Worm (Caenorhabditis elegans) whole organism, late embryonic: Measurements from ENCODE around the gene C27D9.1.
A peak's percentile ranks its signal among the peaks of the same experiment; 100 is the strongest.

Source experiments
- F13H6.1 ChIP-seq: sonication (generic microtip); optimal IDR thresholded peaks from 2 replicates; lab custom pipeline; 2016; ENCODE audit warnings: missing genetic modification characterization, missing compliant biosample characterization
- ceh-14 ChIP-seq: sonication (generic microtip); optimal IDR thresholded peaks from 2 replicates; lab custom pipeline; 2016; ENCODE audit warnings: missing genotype, missing genetic modification characterization, missing compliant biosample characterization
- ceh-19 ChIP-seq: fragments of 200-800 bp; sonication (Bioruptor generic); optimal IDR thresholded peaks from 2 replicates; lab custom pipeline; 2018; ENCODE audit warnings: mild to moderate bottlenecking, missing genetic modification characterization, missing compliant biosample characterization
- ceh-22 ChIP-seq: sonication (generic microtip); optimal IDR thresholded peaks from 2 replicates; lab custom pipeline; 2017; ENCODE audit warnings: missing biosample characterization, missing genetic modification characterization
- ceh-31 ChIP-seq: sonication (generic microtip); optimal IDR thresholded peaks from 2 replicates; lab custom pipeline; 2016; ENCODE audit warnings: missing genetic modification characterization, missing compliant biosample characterization
- ceh-45 ChIP-seq: fragments of 200-800 bp; sonication (Bioruptor generic); IDR thresholded peaks from 2 replicates; pipeline ENCODE4 v1.3.6; 2022; ENCODE audit warnings: missing genetic modification reagents, missing genetic modification characterization, missing compliant biosample characterization
- che-1 ChIP-seq: sonication (generic microtip); optimal IDR thresholded peaks from 2 replicates; lab custom pipeline; 2016; ENCODE audit warnings: mild to moderate bottlenecking, missing genetic modification characterization, missing compliant biosample characterization
- dmd-4 ChIP-seq: sonication (generic microtip); optimal IDR thresholded peaks from 2 replicates; lab custom pipeline; 2016; ENCODE audit warnings: borderline replicate concordance, missing genetic modification characterization, missing compliant biosample characterization
- dve-1 ChIP-seq: sonication (generic microtip); optimal IDR thresholded peaks from 2 replicates; lab custom pipeline; 2017; ENCODE audit warnings: antibody characterized with exemption, mild to moderate bottlenecking, missing genetic modification characterization, missing compliant biosample characterization
- elt-2 ChIP-seq: sonication (generic microtip); optimal IDR thresholded peaks from 2 replicates; lab custom pipeline; 2016; ENCODE audit warnings: missing genetic modification reagents, missing genetic modification characterization, missing compliant biosample characterization
- elt-4 ChIP-seq: sonication (generic microtip); optimal IDR thresholded peaks from 2 replicates; lab custom pipeline; 2016; ENCODE audit warnings: missing genetic modification characterization, missing compliant biosample characterization
- fax-1 ChIP-seq: sonication (generic microtip); optimal IDR thresholded peaks from 2 replicates; lab custom pipeline; 2016; ENCODE audit warnings: missing genotype, missing genetic modification characterization, missing compliant biosample characterization
- fkh-10 ChIP-seq: fragments of 150-350 bp; optimal IDR thresholded peaks from 2 replicates; lab custom pipeline; 2014; ENCODE audit warnings: missing biosample characterization, missing genetic modification reagents, missing genetic modification characterization
- hlh-13 ChIP-seq: fragments of 200-800 bp; sonication (Bioruptor generic); optimal IDR thresholded peaks from 2 replicates; lab custom pipeline; 2018; ENCODE audit warnings: mild to moderate bottlenecking, missing genetic modification characterization, missing compliant biosample characterization
- hlh-6 ChIP-seq: sonication (generic microtip); optimal IDR thresholded peaks from 2 replicates; lab custom pipeline; 2016; ENCODE audit warnings: missing genotype, missing genetic modification characterization, missing compliant biosample characterization
- hlh-8 ChIP-seq: sonication (generic microtip); optimal IDR thresholded peaks from 2 replicates; lab custom pipeline; 2016; ENCODE audit warnings: missing genotype, missing genetic modification characterization, missing compliant biosample characterization
- madf-2 ChIP-seq: sonication (generic microtip); optimal IDR thresholded peaks from 2 replicates; lab custom pipeline; 2017; ENCODE audit warnings: missing genetic modification characterization, missing compliant biosample characterization
- nhr-11 ChIP-seq: fragments of 150-350 bp; optimal IDR thresholded peaks from 2 replicates; lab custom pipeline; 2014; ENCODE audit warnings: missing biosample characterization, missing genetic modification characterization
- nhr-232 ChIP-seq: sonication (generic microtip); optimal IDR thresholded peaks from 2 replicates; lab custom pipeline; 2016; ENCODE audit warnings: missing genetic modification characterization, missing compliant biosample characterization
- odd-2 ChIP-seq: sonication (generic microtip); optimal IDR thresholded peaks from 2 replicates; lab custom pipeline; 2017; ENCODE audit warnings: antibody characterized with exemption, mild to moderate bottlenecking, missing genetic modification characterization, missing compliant biosample characterization
- pag-3 ChIP-seq: sonication (generic microtip); optimal IDR thresholded peaks from 2 replicates; lab custom pipeline; 2016; ENCODE audit warnings: missing compliant biosample characterization, missing genetic modification characterization, borderline replicate concordance
- pha-4 ChIP-seq: fragments of 150-350 bp; optimal IDR thresholded peaks from 2 replicates; lab custom pipeline; 2018; ENCODE audit warnings: missing biosample characterization, missing genetic modification reagents, missing genetic modification characterization
- pqm-1 ChIP-seq: sonication (generic microtip); optimal IDR thresholded peaks from 2 replicates; lab custom pipeline; 2016; ENCODE audit warnings: missing genetic modification characterization, missing compliant biosample characterization
- pros-1 ChIP-seq: fragments of 150-350 bp; optimal IDR thresholded peaks from 2 replicates; lab custom pipeline; 2014; ENCODE audit warnings: missing biosample characterization, missing genetic modification reagents, missing genetic modification characterization
- rnt-1 ChIP-seq: sonication (generic microtip); optimal IDR thresholded peaks from 2 replicates; lab custom pipeline; 2016; ENCODE audit warnings: missing genetic modification characterization, missing compliant biosample characterization
- unc-3 ChIP-seq, 2 experiments: fragments of 200-800 bp in 1 of 2; sonication (Bioruptor generic) in 1 of 2; sonication (generic microtip) in 1 of 2; conservative IDR thresholded peaks in 1 of 2; optimal IDR thresholded peaks in 1 of 2; 2 replicates each; pipeline versions ENCODE4 v1.3.6 to Lab custom; 2016 to 2022; ENCODE audit warnings: missing compliant biosample characterization in 2 of 2, missing genetic modification characterization in 2 of 2, missing genetic modification reagents in 1 of 2
- unc-42 ChIP-seq: sonication (generic microtip); optimal IDR thresholded peaks from 2 replicates; lab custom pipeline; 2016; ENCODE audit warnings: missing genotype, missing genetic modification characterization, missing compliant biosample characterization
- unc-55 ChIP-seq: sonication (generic microtip); optimal IDR thresholded peaks from 2 replicates; lab custom pipeline; 2017; ENCODE audit warnings: missing biosample characterization, missing genetic modification reagents, missing genetic modification characterization
- unc-86 ChIP-seq: sonication (generic microtip); optimal IDR thresholded peaks from 2 replicates; lab custom pipeline; 2016; ENCODE audit warnings: missing genetic modification characterization, missing compliant biosample characterization
- zip-5 ChIP-seq: sonication (generic microtip); optimal IDR thresholded peaks from 2 replicates; lab custom pipeline; 2016; ENCODE audit warnings: missing genetic modification characterization, missing compliant biosample characterization

Gene C27D9.1

ce11 chrII:4767612-4768011 lies 14.4 kb downstream of the C27D9.1 start:
- TF ChIP-seq dve-1 (tag; lab: Kevin White, UChicago) (no peak), elt-2 (no peak), odd-2 (tag; lab: Kevin White, UChicago) (no peak), ceh-45 (GFP tag; lab: Robert Waterston, UW) (no peak), pag-3 (tag; lab: Kevin White, UChicago) (no peak), ceh-22 (tag; lab: Kevin White, UChicago) (no peak), dmd-4 (tag; lab: Kevin White, UChicago) (no peak), unc-42 (tag; lab: Kevin White, UChicago) (no peak), fax-1 (tag; lab: Kevin White, UChicago) (no peak), ceh-19 (GFP tag; lab: Kevin White, UChicago) (no peak), nhr-232 (no peak), che-1 (no peak), nhr-11 (tag; lab: Kevin White, UChicago) (no peak), pros-1 (tag; lab: Kevin White, UChicago) (no peak)

ce11 chrII:4769096-4769495 lies 15.9 kb downstream of the C27D9.1 start:
- TF ChIP-seq hlh-6 (tag; lab: Kevin White, UChicago) (no peak), hlh-13 (GFP tag; lab: Kevin White, UChicago) (no peak), ceh-14 (tag; lab: Kevin White, UChicago) (no peak), F13H6.1 (tag; lab: Kevin White, UChicago) (no peak), zip-5 (tag; lab: Kevin White, UChicago) (no peak), unc-42 (tag; lab: Kevin White, UChicago) (no peak), elt-4 (tag; lab: Kevin White, UChicago) (no peak), ceh-19 (GFP tag; lab: Kevin White, UChicago) (no peak), pha-4 (tag; lab: Kevin White, UChicago) (no peak), ceh-31 (tag; lab: Kevin White, UChicago) (no peak), unc-55 (GFP tag; lab: Kevin White, UChicago) (no peak)

ce11 chrII:4769886-4770285 lies 16.7 kb downstream of the C27D9.1 start:
- no peak for TF ChIP-seq hlh-8 (tag; lab: Kevin White, UChicago)
- TF ChIP-seq elt-2, result peak; percentile 97

ce11 chrII:4771282-4771681 lies 18.1 kb downstream of the C27D9.1 start, which contains the start of gene F26G1.5:
Gene F26G1.5, minus strand, starts transcription at chrII:4771382.
- no peak for TF ChIP-seq fkh-10 (GFP tag; lab: Kevin White, UChicago)
- no peak for TF ChIP-seq odd-2 (tag; lab: Kevin White, UChicago)
- TF ChIP-seq rnt-1 (tag; lab: Kevin White, UChicago), result no peak

ce11 chrII:4772441-4772840 lies 19.2 kb downstream of the C27D9.1 start:
- TF ChIP-seq elt-2, result peak; percentile 13
- TF ChIP-seq unc-3 (GFP tag; conservative IDR thresholded peaks at IDR 0.05; lab: Robert Waterston, UW), result no peak
- no peak for TF ChIP-seq unc-3 (tag; optimal IDR thresholded peaks at IDR 0.05; lab: Kevin White, UChicago)
- TF ChIP-seq, all 69 proteins: peak for 1

- no peak for TF ChIP-seq unc-3 (GFP tag; conservative IDR thresholded peaks at IDR 0.05; lab: Robert Waterston, UW)
- no peak for TF ChIP-seq unc-3 (tag; optimal IDR thresholded peaks at IDR 0.05; lab: Kevin White, UChicago)
- TF ChIP-seq pqm-1 (tag; lab: Kevin White, UChicago), result no peak
- no peak for TF ChIP-seq unc-86 (tag; lab: Kevin White, UChicago)
- no peak for TF ChIP-seq madf-2 (tag; lab: Kevin White, UChicago)
Measured at ce11 chrII:4773891-4774432, 20.7 kb downstream of the C27D9.1 start, which contains the start of the genes F26G1.9 and F26G1.10. Gene F26G1.9, minus strand, starts transcription at chrII:4773991. Gene F26G1.10, plus strand, starts transcription at chrII:4774382.
